ENCODE assay signal across 4 worm cellular contexts in genomic region chrV:19897557-19897956, ce11.
TF ChIP-seq lines count a peak whose summit lies in the region.

No protein-coding gene starts in this region.

TF ChIP-seq in whole organism, L2 larva, 48 proteins besides CTCF, POLR2A, EP300 and RAD21 (continues in another document):
- TF ChIP-seq snpc-4 (tag; optimal IDR thresholded peaks at IDR 0.05; lab: Kevin White, UChicago) (no peak), ama-1 (optimal IDR thresholded peaks at IDR 0.05; lab: Kevin White, UChicago) (no peak), unc-55 (GFP tag; optimal IDR thresholded peaks at IDR 0.05; lab: Kevin White, UChicago) (peak; percentile 58), R02D3.7 (tag; optimal IDR thresholded peaks at IDR 0.05; lab: Kevin White, UChicago) (no peak), sma-3 (GFP tag; optimal IDR thresholded peaks at IDR 0.05; lab: Kevin White, UChicago) (no peak), gmeb-1 (tag; optimal IDR thresholded peaks at IDR 0.05; lab: Kevin White, UChicago) (no peak), nhr-21 (tag; optimal IDR thresholded peaks at IDR 0.05; lab: Kevin White, UChicago) (no peak), lin-39 (tag; optimal IDR thresholded peaks at IDR 0.05; lab: Kevin White, UChicago) (no peak), nhr-25 (tag; optimal IDR thresholded peaks at IDR 0.05; lab: Kevin White, UChicago) (no peak), nhr-237 (tag; optimal IDR thresholded peaks at IDR 0.05; lab: Kevin White, UChicago) (no peak), mdl-1 (tag; optimal IDR thresholded peaks at IDR 0.05; lab: Kevin White, UChicago) (peak in 1 of 2 experiments; percentile 32), ZK546.5 (tag; optimal IDR thresholded peaks at IDR 0.05; lab: Kevin White, UChicago) (no peak), mab-5 (tag; optimal IDR thresholded peaks at IDR 0.05; lab: Kevin White, UChicago) (peak; percentile 27), unc-62 (GFP tag; optimal IDR thresholded peaks at IDR 0.05; lab: Kevin White, UChicago) (no peak), unc-39 (tag; optimal IDR thresholded peaks at IDR 0.05; lab: Kevin White, UChicago) (no peak), nhr-129 (tag; optimal IDR thresholded peaks at IDR 0.05; lab: Kevin White, UChicago) (peak; percentile 80), crh-2 (tag; optimal IDR thresholded peaks at IDR 0.05; lab: Kevin White, UChicago) (peak; percentile 99), sma-9 (GFP tag; optimal IDR thresholded peaks at IDR 0.05; lab: Kevin White, UChicago) (peak; percentile 70), sma-9 (tag; optimal IDR thresholded peaks at IDR 0.05; lab: Kevin White, UChicago) (no peak), lsy-2 (tag; optimal IDR thresholded peaks at IDR 0.05; lab: Kevin White, UChicago) (peak in 1 of 2 experiments; percentile 74), ztf-11 (tag; optimal IDR thresholded peaks at IDR 0.05; lab: Kevin White, UChicago) (no peak), peb-1 (tag; optimal IDR thresholded peaks at IDR 0.05; lab: Kevin White, UChicago) (no peak), ceh-16 (tag; optimal IDR thresholded peaks at IDR 0.05; lab: Kevin White, UChicago) (no peak), aly-2 (tag; optimal IDR thresholded peaks at IDR 0.05; lab: Kevin White, UChicago) (no peak)

TF ChIP-seq in whole organism, L4 larva, 104 proteins besides CTCF, POLR2A, EP300 and RAD21 (continues in another document):
- TF ChIP-seq rbr-2 (tag; optimal IDR thresholded peaks at IDR 0.05; lab: Kevin White, UChicago) (peak; percentile 17), hif-1 (tag; optimal IDR thresholded peaks at IDR 0.05; lab: Kevin White, UChicago) (peak in 1 of 2 experiments; percentile 7), mep-1 (tag; optimal IDR thresholded peaks at IDR 0.05; lab: Kevin White, UChicago) (peak; percentile 64), pha-4 (GFP tag; IDR thresholded peaks at IDR 0.05; lab: Robert Waterston, UW) (no peak), pha-4 (tag; optimal IDR thresholded peaks at IDR 0.05; lab: Kevin White, UChicago) (peak; percentile 25), lsy-2 (tag; optimal IDR thresholded peaks at IDR 0.05; lab: Kevin White, UChicago) (peak in 1 of 2 experiments; percentile 77), F37D6.2 (tag; optimal IDR thresholded peaks at IDR 0.05; lab: Kevin White, UChicago) (peak; percentile 12), cey-2 (tag; optimal IDR thresholded peaks at IDR 0.05; lab: Kevin White, UChicago; ENCODE audit: borderline replicate concordance, insufficient read depth) (no peak), unc-62 (GFP tag; optimal IDR thresholded peaks at IDR 0.05 in 1 of 2; lab: Kevin White, UChicago) (peak in 1 of 2 experiments; percentile 52), unc-62 (tag; optimal IDR thresholded peaks at IDR 0.05; lab: Kevin White, UChicago) (no peak), pqm-1 (tag; optimal IDR thresholded peaks at IDR 0.05; lab: Kevin White, UChicago) (no peak), ztf-11 (tag; optimal IDR thresholded peaks at IDR 0.05; lab: Kevin White, UChicago) (no peak), set-16 (GFP tag; IDR thresholded peaks at IDR 0.05; lab: Robert Waterston, UW) (no peak), egl-27 (tag; optimal IDR thresholded peaks at IDR 0.05; lab: Kevin White, UChicago) (no peak), nhr-11 (tag; optimal IDR thresholded peaks at IDR 0.05; lab: Kevin White, UChicago) (peak; percentile 70), fos-1 (tag; optimal IDR thresholded peaks at IDR 0.05; lab: Kevin White, UChicago) (no peak), lin-13 (GFP tag; optimal IDR thresholded peaks at IDR 0.05; lab: Kevin White, UChicago) (peak; percentile 48), dve-1 (tag; optimal IDR thresholded peaks at IDR 0.05; lab: Kevin White, UChicago; ENCODE audit: insufficient read depth) (peak; percentile 17), ctbp-1 (GFP tag; IDR thresholded peaks at IDR 0.05; lab: Robert Waterston, UW) (0 out of 2 replicates have a peak, but pooled peaks have one; percentile 40), mdt-29 (GFP tag; IDR thresholded peaks at IDR 0.05; lab: Robert Waterston, UW) (0 out of 2 replicates have a peak, but pooled peaks have one; percentile 11), hlh-30 (tag; optimal IDR thresholded peaks at IDR 0.05; lab: Kevin White, UChicago; ENCODE audit: insufficient read depth) (peak; percentile 74), hmg-1.1 (GFP tag; IDR thresholded peaks at IDR 0.05; lab: Robert Waterston, UW) (peak; percentile 58), hlh-11 (tag; optimal IDR thresholded peaks at IDR 0.05; lab: Kevin White, UChicago) (peak; percentile 38)

TF ChIP-seq in whole organism, late embryonic, 69 proteins besides CTCF, POLR2A, EP300 and RAD21:
- peak; percentile 79 for TF ChIP-seq hlh-8 (tag; optimal IDR thresholded peaks at IDR 0.05; lab: Kevin White, UChicago)
- peak; percentile 75 for TF ChIP-seq nfya-1 (tag; optimal IDR thresholded peaks at IDR 0.05; lab: Kevin White, UChicago)
- TF ChIP-seq tbx-2 (tag; optimal IDR thresholded peaks at IDR 0.05; lab: Kevin White, UChicago) = peak; percentile 29
- TF ChIP-seq ceh-14 (tag; optimal IDR thresholded peaks at IDR 0.05; lab: Kevin White, UChicago) = no peak
- no peak for TF ChIP-seq sox-2 (GFP tag; IDR thresholded peaks at IDR 0.05; lab: Robert Waterston, UW)
- peak; percentile 56 for TF ChIP-seq ceh-18 (tag; optimal IDR thresholded peaks at IDR 0.05; lab: Kevin White, UChicago)
- TF ChIP-seq unc-55 (GFP tag; optimal IDR thresholded peaks at IDR 0.05; lab: Kevin White, UChicago) = peak; percentile 81
- TF ChIP-seq unc-42 (tag; optimal IDR thresholded peaks at IDR 0.05; lab: Kevin White, UChicago) = peak; percentile 30
- TF ChIP-seq ceh-31 (tag; optimal IDR thresholded peaks at IDR 0.05; lab: Kevin White, UChicago) = peak; percentile 49
- no peak for TF ChIP-seq pha-4 (tag; optimal IDR thresholded peaks at IDR 0.05; lab: Kevin White, UChicago)
- TF ChIP-seq hlh-30 (tag; optimal IDR thresholded peaks at IDR 0.05; lab: Kevin White, UChicago; ENCODE audit: insufficient read depth) = peak; percentile 17
- peak; percentile 36 for TF ChIP-seq rnt-1 (tag; optimal IDR thresholded peaks at IDR 0.05; lab: Kevin White, UChicago)
- TF ChIP-seq C08G9.2 (tag; optimal IDR thresholded peaks at IDR 0.05; lab: Kevin White, UChicago) = no peak
- no peak for TF ChIP-seq gmeb-2 (tag; optimal IDR thresholded peaks at IDR 0.05; lab: Kevin White, UChicago)

TF ChIP-seq in whole organism, mixed stage, embryonic, 35 proteins besides CTCF, POLR2A, EP300 and RAD21:
- TF ChIP-seq bed-3 (GFP tag; optimal IDR thresholded peaks at IDR 0.05; lab: Kevin White, UChicago) = no peak
- TF ChIP-seq nhr-12 (tag; optimal IDR thresholded peaks at IDR 0.05; lab: Kevin White, UChicago) = no peak
- TF ChIP-seq lin-13 (tag; optimal IDR thresholded peaks at IDR 0.05; lab: Kevin White, UChicago) = no peak
- TF ChIP-seq ceh-39 (tag; optimal IDR thresholded peaks at IDR 0.05; lab: Kevin White, UChicago) = no peak
- TF ChIP-seq ham-2 (GFP tag; optimal IDR thresholded peaks at IDR 0.05; lab: Kevin White, UChicago) = no peak
- no peak for TF ChIP-seq pha-4 (tag; optimal IDR thresholded peaks at IDR 0.05; lab: Kevin White, UChicago)
- TF ChIP-seq mab-5 (tag; optimal IDR thresholded peaks at IDR 0.05; lab: Kevin White, UChicago) = peak; percentile 43
- no peak for TF ChIP-seq elt-1 (tag; optimal IDR thresholded peaks at IDR 0.05; lab: Kevin White, UChicago; ENCODE audit: borderline replicate concordance, insufficient read depth)
- TF ChIP-seq tbx-8 (GFP tag; optimal IDR thresholded peaks at IDR 0.05; lab: Kevin White, UChicago) = no peak
- peak; percentile 77 for TF ChIP-seq unc-62 (GFP tag; optimal IDR thresholded peaks at IDR 0.05; lab: Kevin White, UChicago)
- TF ChIP-seq mep-1 (tag; optimal IDR thresholded peaks at IDR 0.05; lab: Kevin White, UChicago) = peak; percentile 50
- no peak for TF ChIP-seq mls-2 (tag; optimal IDR thresholded peaks at IDR 0.05; lab: Kevin White, UChicago)
- no peak for TF ChIP-seq zip-8 (tag; optimal IDR thresholded peaks at IDR 0.05; lab: Kevin White, UChicago)
- no peak for TF ChIP-seq unc-39 (tag; optimal IDR thresholded peaks at IDR 0.05; lab: Kevin White, UChicago)
- TF ChIP-seq lsy-2 (tag; optimal IDR thresholded peaks at IDR 0.05; lab: Kevin White, UChicago) = peak; percentile 25
- no peak for TF ChIP-seq ceh-83 (GFP tag; optimal IDR thresholded peaks at IDR 0.05; lab: Kevin White, UChicago)
- TF ChIP-seq drap-1 (GFP tag; optimal IDR thresholded peaks at IDR 0.05; lab: Kevin White, UChicago) = no peak
- no peak for TF ChIP-seq lin-32 (GFP tag; optimal IDR thresholded peaks at IDR 0.05; lab: Kevin White, UChicago)
- TF ChIP-seq flh-1 (GFP tag; optimal IDR thresholded peaks at IDR 0.05; lab: Kevin White, UChicago) = no peak
- TF ChIP-seq ztf-11 (tag; optimal IDR thresholded peaks at IDR 0.05; lab: Kevin White, UChicago) = no peak
- TF ChIP-seq nhr-28 (tag; optimal IDR thresholded peaks at IDR 0.05; lab: Kevin White, UChicago) = no peak
- peak; percentile 83 for TF ChIP-seq unc-120 (tag; optimal IDR thresholded peaks at IDR 0.05; lab: Kevin White, UChicago; ENCODE audit: poor library complexity, severe bottlenecking)
- peak; percentile 64 for TF ChIP-seq ces-1 (GFP tag; optimal IDR thresholded peaks at IDR 0.05; lab: Kevin White, UChicago)
- TF ChIP-seq hlh-1 (tag; optimal IDR thresholded peaks at IDR 0.05; lab: Kevin White, UChicago) = peak; percentile 100
